Worm (Caenorhabditis elegans) whole organism, young adult: ENCODE data around the gene C07B5.6.

Experiments used
- K11D2.4 ChIP-seq: fragments of 200-800 bp; sonication (Bioruptor generic); IDR thresholded peaks from 2 replicates; pipeline ENCODE4 v1.3.6; 2022; ENCODE audit warnings: missing genetic modification reagents, missing genetic modification characterization, missing compliant biosample characterization
- Y53G8AR.9 ChIP-seq: fragments of 200-800 bp; sonication (Bioruptor generic); conservative IDR thresholded peaks from 2 replicates; pipeline ENCODE4 v1.3.6; 2022; ENCODE audit warnings: missing genetic modification reagents, missing genetic modification characterization, missing compliant biosample characterization
- ceh-58 ChIP-seq: fragments of 200-800 bp; sonication (Bioruptor generic); IDR thresholded peaks from 2 replicates; pipeline ENCODE4 v1.3.6; 2022; ENCODE audit warnings: missing genetic modification characterization, missing compliant biosample characterization
- chd-7 ChIP-seq: sonication (generic microtip); optimal IDR thresholded peaks from 2 replicates; lab custom pipeline; 2016; ENCODE audit warnings: mild to moderate bottlenecking, missing genetic modification characterization, moderate library complexity, missing compliant biosample characterization
- ets-4 ChIP-seq: fragments of 200-800 bp; sonication (Bioruptor generic); optimal IDR thresholded peaks from 2 replicates; lab custom pipeline; 2018; ENCODE audit warnings: mild to moderate bottlenecking, missing genetic modification characterization, missing compliant biosample characterization
- lsy-27 ChIP-seq: sonication (generic microtip); optimal IDR thresholded peaks from 2 replicates; lab custom pipeline; 2017; ENCODE audit warnings: missing genetic modification characterization, mild to moderate bottlenecking, missing compliant biosample characterization, antibody characterized with exemption, missing genotype, borderline replicate concordance; ENCODE audit not compliant: insufficient read depth
- nhr-90 ChIP-seq: sonication (generic microtip); optimal IDR thresholded peaks from 2 replicates; lab custom pipeline; 2016; ENCODE audit warnings: missing genotype, mild to moderate bottlenecking, missing genetic modification characterization, missing compliant biosample characterization
- unc-62 ChIP-seq: fragments of 150-350 bp; optimal IDR thresholded peaks from 2 replicates; lab custom pipeline; 2014; ENCODE audit warnings: missing biosample characterization, missing genetic modification reagents, missing genetic modification characterization

ce11 chrX:9491439-9491838 is 27.4 kb upstream of the C07B5.6 start:
- no peak for TF ChIP-seq nhr-90 (tag; lab: Kevin White, UChicago)
- no peak for TF ChIP-seq ceh-58 (GFP tag; lab: Robert Waterston, UW)
- TF ChIP-seq lsy-27 (tag; lab: Kevin White, UChicago): no peak
- no peak for TF ChIP-seq ets-4 (GFP tag; lab: Kevin White, UChicago)
- TF ChIP-seq Y53G8AR.9: no peak
- no peak for TF ChIP-seq chd-7 (tag; lab: Kevin White, UChicago)
- no peak for TF ChIP-seq K11D2.4 (GFP tag; lab: Robert Waterston, UW)
- no peak for TF ChIP-seq unc-62 (GFP tag; lab: Kevin White, UChicago)
